Fruit fly (Drosophila melanogaster) whole organism: ENCODE results near the gene Ant2.

ENCODE experiments used
- CG8478 ChIP-seq: fragments of >200 bp; optimal IDR thresholded peaks from 2 replicates; lab custom pipeline; 2018; ENCODE audit warnings: inconsistent platforms
- Dll ChIP-seq: fragments of >200 bp; optimal IDR thresholded peaks from 2 replicates; lab custom pipeline; 2017
- EcR ChIP-seq, 2 experiments: fragments of >200 bp; optimal IDR thresholded peaks; 2 replicates each; lab custom pipeline; 2017; ENCODE audit warnings: missing biosample characterization in 2 of 2, missing genetic modification characterization in 2 of 2, missing genetic modification reagents in 2 of 2
- pan ChIP-seq: fragments of >200 bp; optimal IDR thresholded peaks from 2 replicates; lab custom pipeline; 2017
- psq ChIP-seq: fragments of >200 bp; optimal IDR thresholded peaks from 2 replicates; lab custom pipeline; 2017
- usp ChIP-seq: fragments of >200 bp; optimal IDR thresholded peaks from 2 replicates; lab custom pipeline; 2017; ENCODE audit warnings: missing biosample characterization, missing genetic modification characterization, mixed read lengths

Ant2 gene

dm6 chrX:10786443-10787097 is at the start of gene Ant2, which contains the start of gene sesB:
Gene Ant2, minus strand, starts transcription at chrX:10786907.
Gene sesB, minus strand, starts transcription at chrX:10786958.
- no peak for TF ChIP-seq pan (lab: Kevin White, UChicago)
- TF ChIP-seq psq (lab: Kevin White, UChicago), result no peak
- no peak for TF ChIP-seq Dll (lab: Kevin White, UChicago)
- TF ChIP-seq EcR (GFP tag; optimal IDR thresholded peaks at IDR 0.05; lab: Kevin White, UChicago), result no peak
- TF ChIP-seq CG8478 (lab: Kevin White, UChicago), result no peak
- TF ChIP-seq usp (GFP tag; lab: Kevin White, UChicago), result no peak

DNA sequence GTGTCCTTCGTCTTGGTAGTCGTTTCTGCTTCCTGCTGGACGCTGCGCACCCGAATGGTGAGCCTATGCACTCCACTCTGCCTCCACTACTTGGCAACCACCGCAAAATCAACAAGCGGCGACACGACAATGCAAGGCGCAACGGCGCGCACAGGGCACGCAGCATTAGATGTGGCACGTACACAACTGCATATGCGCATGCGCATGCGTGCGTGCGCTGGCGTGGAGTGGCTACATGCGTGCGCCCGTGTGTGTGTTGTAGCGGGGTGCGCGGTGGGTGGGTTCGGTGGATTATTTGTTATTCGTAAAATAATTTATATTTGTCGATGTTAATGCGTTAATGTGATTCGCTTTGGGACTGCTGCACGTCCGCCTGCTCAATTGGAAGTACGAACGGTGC is 48.9 kb upstream of the Ant2 start:
- no peak for TF ChIP-seq pan (lab: Kevin White, UChicago)
- no peak for TF ChIP-seq psq (lab: Kevin White, UChicago)
- no peak for TF ChIP-seq EcR (GFP tag; optimal IDR thresholded peaks at IDR 0.05; lab: Kevin White, UChicago)
- TF ChIP-seq usp (GFP tag; lab: Kevin White, UChicago), result no peak
- no peak for TF ChIP-seq Dll (lab: Kevin White, UChicago)
- TF ChIP-seq CG8478 (lab: Kevin White, UChicago), result no peak

- no peak for TF ChIP-seq pan (lab: Kevin White, UChicago)
- TF ChIP-seq usp (GFP tag; lab: Kevin White, UChicago), result no peak
- TF ChIP-seq CG8478 (lab: Kevin White, UChicago), result no peak
- TF ChIP-seq EcR (GFP tag; optimal IDR thresholded peaks at IDR 0.05; lab: Kevin White, UChicago), result no peak
- no peak for TF ChIP-seq Dll (lab: Kevin White, UChicago)
- no peak for TF ChIP-seq psq (lab: Kevin White, UChicago)
Observed at dm6 chrX:10832369-10832768, 45.7 kb upstream of the Ant2 start.

DNA sequence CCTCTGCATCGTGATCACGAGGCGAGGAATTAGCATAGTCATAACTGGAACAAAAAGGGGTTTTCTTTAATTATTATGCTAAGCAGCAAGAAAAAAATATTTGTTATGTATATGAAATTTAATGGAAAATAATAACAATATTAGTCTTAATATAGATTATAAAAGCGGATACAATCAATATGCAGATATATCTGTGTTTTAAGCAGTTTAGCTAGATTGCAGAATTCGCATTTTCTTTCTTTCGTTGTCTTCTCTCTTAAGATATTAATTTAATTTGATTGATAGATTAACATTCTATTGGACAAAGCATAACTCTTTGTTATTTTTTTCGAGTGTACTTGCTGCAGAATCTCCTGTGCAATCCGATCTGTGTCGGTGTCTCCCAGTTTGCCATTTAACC is 40.6 kb upstream of the Ant2 start:
- TF ChIP-seq pan (lab: Kevin White, UChicago) (no peak), CG8478 (lab: Kevin White, UChicago) (no peak), psq (lab: Kevin White, UChicago) (no peak), Dll (lab: Kevin White, UChicago) (no peak), usp (GFP tag; lab: Kevin White, UChicago) (no peak), EcR (GFP tag; optimal IDR thresholded peaks at IDR 0.05; lab: Kevin White, UChicago) (no peak)

- no peak for TF ChIP-seq usp (GFP tag; lab: Kevin White, UChicago)
- no peak for TF ChIP-seq CG8478 (lab: Kevin White, UChicago)
Observed at dm6 chrX:10825349-10826129, 38.8 kb upstream of the Ant2 start.

DNA sequence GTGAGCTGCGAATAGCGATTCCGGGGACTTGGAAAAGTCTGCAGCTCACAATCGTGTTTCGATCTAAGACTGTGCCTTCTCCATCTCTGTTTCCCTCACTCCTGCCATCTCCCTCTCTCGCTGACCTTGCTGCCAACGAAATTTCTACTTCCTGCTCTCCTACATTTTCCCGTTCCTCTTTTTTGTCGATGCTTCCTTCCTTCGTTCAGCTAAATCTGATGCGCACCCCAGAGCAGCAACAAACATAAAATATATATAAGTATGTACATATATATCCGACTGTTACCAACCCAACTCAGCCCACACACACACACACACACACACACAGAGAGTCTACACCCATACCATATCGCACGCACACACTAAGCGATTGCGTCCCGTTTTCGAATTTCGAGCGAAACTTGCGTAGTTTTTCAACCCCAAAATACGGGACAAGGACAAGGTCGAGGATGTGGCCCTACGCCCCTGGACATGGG is 37.6 kb upstream of the Ant2 start, which contains the start of gene Imp:
Gene Imp, minus strand, starts transcription at position 51 of the 476 bp plus-strand sequence.
- TF ChIP-seq pan (lab: Kevin White, UChicago) (no peak), Dll (lab: Kevin White, UChicago) (no peak), usp (GFP tag; lab: Kevin White, UChicago) (no peak), psq (lab: Kevin White, UChicago) (no peak)

dm6 chrX:10823441-10823818 is 36.7 kb upstream of the Ant2 start:
- TF ChIP-seq usp (GFP tag; lab: Kevin White, UChicago) (no peak), pan (lab: Kevin White, UChicago) (no peak), CG8478 (lab: Kevin White, UChicago) (no peak), EcR (GFP tag; optimal IDR thresholded peaks at IDR 0.05; lab: Kevin White, UChicago) (no peak), psq (lab: Kevin White, UChicago) (no peak), Dll (lab: Kevin White, UChicago) (no peak)

DNA sequence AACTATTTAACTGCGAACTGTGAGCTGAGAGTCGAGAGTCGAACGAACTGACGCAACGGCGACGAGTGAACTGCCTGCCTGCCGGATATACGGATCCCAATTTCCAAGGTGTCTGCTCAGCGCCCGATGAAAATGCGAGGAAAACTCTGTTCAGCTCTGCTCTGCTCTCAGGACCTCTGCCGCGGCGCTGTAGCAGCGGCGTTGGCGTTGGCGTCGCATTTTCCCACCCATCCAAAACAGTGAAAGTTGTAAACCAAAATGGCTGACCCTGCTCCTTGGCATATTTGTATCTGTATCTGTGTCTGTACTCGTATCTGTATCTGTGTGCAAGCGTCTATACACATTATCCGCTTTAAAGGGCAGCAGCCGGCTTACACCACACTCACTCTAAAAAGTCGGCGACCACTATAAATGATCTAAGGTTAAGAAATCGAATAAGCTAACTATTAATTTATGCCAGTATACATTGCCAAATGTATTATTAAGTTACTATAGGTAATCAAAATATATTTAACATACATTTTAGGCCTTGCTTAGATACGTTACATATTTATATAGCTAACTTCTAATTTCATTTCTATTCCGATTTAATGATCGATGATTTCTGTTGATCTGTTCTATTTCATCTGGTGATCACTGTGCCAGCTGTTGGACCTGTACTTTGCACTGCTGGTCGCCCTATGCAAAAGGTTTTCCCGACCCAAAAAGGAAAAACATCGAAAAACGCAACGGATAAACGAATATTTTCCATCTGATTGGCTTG is 36.2 kb upstream of the Ant2 start:
- TF ChIP-seq CG8478 (lab: Kevin White, UChicago) (no peak), psq (lab: Kevin White, UChicago) (no peak), Dll (lab: Kevin White, UChicago) (no peak), usp (GFP tag; lab: Kevin White, UChicago) (no peak), EcR (GFP tag; optimal IDR thresholded peaks at IDR 0.05; lab: Kevin White, UChicago) (no peak), pan (lab: Kevin White, UChicago) (no peak)

- TF ChIP-seq Dll (lab: Kevin White, UChicago), result no peak
- no peak for TF ChIP-seq pan (lab: Kevin White, UChicago)
Observed at dm6 chrX:10822096-10822495, 35.4 kb upstream of the Ant2 start.

- TF ChIP-seq pan (lab: Kevin White, UChicago) (no peak), psq (lab: Kevin White, UChicago) (no peak), Dll (lab: Kevin White, UChicago) (no peak), usp (GFP tag; lab: Kevin White, UChicago) (no peak), CG8478 (lab: Kevin White, UChicago) (no peak), EcR (GFP tag; optimal IDR thresholded peaks at IDR 0.05; lab: Kevin White, UChicago) (no peak)
Observed at dm6 chrX:10820741-10821140, 34.0 kb upstream of the Ant2 start.

- TF ChIP-seq psq (lab: Kevin White, UChicago), result no peak
- TF ChIP-seq CG8478 (lab: Kevin White, UChicago), result peak; percentile 8
Observed at dm6 chrX:10816856-10817255, 30.1 kb upstream of the Ant2 start.
